Fruit fly (Drosophila melanogaster): ENCODE data around the gene CG9368.

Gene CG9368

DNA sequence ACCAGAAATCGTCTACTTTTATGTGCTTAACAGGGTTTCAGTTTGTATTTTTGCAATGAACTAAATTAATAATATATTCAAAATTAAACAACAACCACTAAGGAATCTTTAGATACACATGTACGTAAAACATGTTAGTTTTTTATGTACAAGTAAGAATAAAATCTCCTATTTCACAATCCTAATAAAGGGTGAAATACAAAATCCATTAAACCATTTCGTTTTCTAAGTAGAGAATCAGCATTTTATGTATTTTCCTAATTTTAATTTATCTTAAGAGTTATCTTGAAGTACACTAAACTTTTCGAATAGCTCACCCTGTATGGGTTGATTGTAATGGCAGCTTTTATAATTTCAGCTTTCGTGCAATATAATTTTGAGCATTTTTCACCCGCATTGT, 39.7 kb upstream of the CG9368 start (continued):
- TF ChIP-seq Dip3 (GFP tag; optimal IDR thresholded peaks at IDR 0.05) (peak; percentile 32), repo (GFP tag; optimal IDR thresholded peaks at IDR 0.05) (no peak), pfk (GFP tag; optimal IDR thresholded peaks at IDR 0.05) (no peak), Scr (GFP tag; IDR thresholded peaks at IDR 0.05; ENCODE audit: partially characterized antibody) (no peak), HLH4C (GFP tag; IDR thresholded peaks at IDR 0.05; ENCODE audit: partially characterized antibody) (no peak), kni (GFP tag; optimal IDR thresholded peaks at IDR 0.05) (no peak), sob (GFP tag; IDR thresholded peaks at IDR 0.05) (no peak), CG31441 (GFP tag; IDR thresholded peaks at IDR 0.05) (peak; percentile 62), CG8388 (GFP tag; optimal IDR thresholded peaks at IDR 0.05) (no peak), sug (tag; optimal IDR thresholded peaks at IDR 0.05) (no peak), CG18476 (GFP tag; optimal IDR thresholded peaks at IDR 0.05) (no peak), ems (GFP tag; optimal IDR thresholded peaks at IDR 0.05) (no peak), NFAT (GFP tag; IDR thresholded peaks at IDR 0.05) (no peak), Ada2b (GFP tag; IDR thresholded peaks at IDR 0.05) (0 out of 2 replicates have a peak, but pooled peaks have one; percentile 14), CG31365 (tag; optimal IDR thresholded peaks at IDR 0.05) (no peak), CG4404 (GFP tag; IDR thresholded peaks at IDR 0.05) (no peak), toy (GFP tag; IDR thresholded peaks at IDR 0.05) (no peak), H15 (GFP tag; IDR thresholded peaks at IDR 0.05) (no peak), seq (GFP tag; IDR thresholded peaks at IDR 0.05) (no peak), jumu (GFP tag; optimal IDR thresholded peaks at IDR 0.05) (no peak), Dip2 (GFP tag; IDR thresholded peaks at IDR 0.05) (no peak), Trl (optimal IDR thresholded peaks at IDR 0.05) (no peak), Trl (GFP tag; optimal IDR thresholded peaks at IDR 0.05) (no peak), NfI (GFP tag; optimal IDR thresholded peaks at IDR 0.05) (no peak), CG30020 (tag; optimal IDR thresholded peaks at IDR 0.05) (no peak), CG18599 (GFP tag; optimal IDR thresholded peaks at IDR 0.05) (peak; percentile 57), CG10209 (GFP tag; optimal IDR thresholded peaks at IDR 0.05) (no peak), CG13775 (GFP tag; optimal IDR thresholded peaks at IDR 0.05) (no peak), B-H2 (GFP tag; optimal IDR thresholded peaks at IDR 0.05) (no peak), sens (GFP tag) (no peak), lbe (GFP tag; optimal IDR thresholded peaks at IDR 0.05) (peak; percentile 27), D19A (tag; optimal IDR thresholded peaks at IDR 0.05) (no peak), CG18764 (GFP tag; optimal IDR thresholded peaks at IDR 0.05) (no peak), onecut (GFP tag; IDR thresholded peaks at IDR 0.05) (no peak), Dbx (GFP tag; IDR thresholded peaks at IDR 0.05) (no peak), CG7963 (GFP tag; IDR thresholded peaks at IDR 0.05; ENCODE audit: partially characterized antibody) (no peak), pzg (GFP tag; optimal IDR thresholded peaks at IDR 0.05) (no peak), grau (tag; optimal IDR thresholded peaks at IDR 0.05) (peak; percentile 61), CG11085 (GFP tag; IDR thresholded peaks at IDR 0.05) (no peak), hkb (optimal IDR thresholded peaks at IDR 0.05) (no peak), hkb (GFP tag; IDR thresholded peaks at IDR 0.05) (no peak; the same call in 1 of the 2 replicates), CG18619 (GFP tag; optimal IDR thresholded peaks at IDR 0.05) (no peak), Dp (GFP tag; optimal IDR thresholded peaks at IDR 0.05) (no peak), CG14710 (tag; optimal IDR thresholded peaks at IDR 0.05) (no peak), Opbp (GFP tag; IDR thresholded peaks at IDR 0.05; ENCODE audit: partially characterized antibody) (no peak), CG2120 (GFP tag; optimal IDR thresholded peaks at IDR 0.05) (peak; percentile 76), zfh1 (GFP tag; IDR thresholded peaks at IDR 0.05) (no peak), MESR4 (GFP tag; optimal IDR thresholded peaks at IDR 0.05) (no peak), CG1832 (GFP tag; optimal IDR thresholded peaks at IDR 0.05) (no peak), sisA (GFP tag; IDR thresholded peaks at IDR 0.05) (no peak), cad (GFP tag; optimal IDR thresholded peaks at IDR 0.05) (no peak), BtbVII (GFP tag; optimal IDR thresholded peaks at IDR 0.05) (peak; percentile 10), Gsc (GFP tag; IDR thresholded peaks at IDR 0.05) (no peak)
